Worm (Caenorhabditis elegans): ENCODE measurements around the gene K05F1.9.

Gene K05F1.9

DNA sequence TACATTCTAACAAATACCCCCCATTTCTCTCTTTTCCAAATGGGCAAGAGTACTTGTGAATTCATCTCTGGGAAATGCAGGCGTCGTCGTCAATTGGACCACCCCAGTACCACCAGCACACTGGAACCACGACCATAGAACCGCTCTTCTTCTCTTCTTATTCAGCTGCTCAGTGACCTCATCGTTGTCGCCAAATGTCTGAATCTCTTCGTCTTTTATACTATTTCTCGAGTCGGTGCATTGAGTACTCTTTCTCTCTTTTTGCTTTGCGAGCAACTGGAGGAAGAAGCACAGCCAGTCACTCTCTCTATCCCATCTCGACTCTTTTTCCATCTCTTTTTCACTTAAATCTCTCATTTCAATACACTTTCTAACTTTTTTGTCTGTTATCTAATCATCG is 21.1 kb downstream of the K05F1.9 start (continued):
- no peak for TF ChIP-seq F16B12.6 (tag; optimal IDR thresholded peaks at IDR 0.05)
- TF ChIP-seq snu-23 (GFP tag; optimal IDR thresholded peaks at IDR 0.05), result peak; percentile 48
- TF ChIP-seq lin-14 (GFP tag; optimal IDR thresholded peaks at IDR 0.05), result peak; percentile 88
- TF ChIP-seq fkh-8 (tag; optimal IDR thresholded peaks at IDR 0.05), result peak; percentile 47
- no peak for TF ChIP-seq pqm-1 (tag; optimal IDR thresholded peaks at IDR 0.05)
- TF ChIP-seq hpl-2 (GFP tag; optimal IDR thresholded peaks at IDR 0.05), result no peak
- no peak for TF ChIP-seq hlh-4 (tag; optimal IDR thresholded peaks at IDR 0.05)
- peak; percentile 10 to 44 for TF ChIP-seq efl-1 (optimal IDR thresholded peaks at IDR 0.05)
- no peak for TF ChIP-seq efl-1 (GFP tag; optimal IDR thresholded peaks at IDR 0.05 in 1 of 2)
- peak; percentile 9 for TF ChIP-seq ceh-63 (GFP tag; optimal IDR thresholded peaks at IDR 0.05)
- no peak for TF ChIP-seq egl-27 (tag; optimal IDR thresholded peaks at IDR 0.05)
- no peak for TF ChIP-seq C16A3.4 (tag; optimal IDR thresholded peaks at IDR 0.05)
- no peak for TF ChIP-seq ces-1 (GFP tag; optimal IDR thresholded peaks at IDR 0.05)
- no peak for TF ChIP-seq dsc-1 (tag; optimal IDR thresholded peaks at IDR 0.05)

DNA sequence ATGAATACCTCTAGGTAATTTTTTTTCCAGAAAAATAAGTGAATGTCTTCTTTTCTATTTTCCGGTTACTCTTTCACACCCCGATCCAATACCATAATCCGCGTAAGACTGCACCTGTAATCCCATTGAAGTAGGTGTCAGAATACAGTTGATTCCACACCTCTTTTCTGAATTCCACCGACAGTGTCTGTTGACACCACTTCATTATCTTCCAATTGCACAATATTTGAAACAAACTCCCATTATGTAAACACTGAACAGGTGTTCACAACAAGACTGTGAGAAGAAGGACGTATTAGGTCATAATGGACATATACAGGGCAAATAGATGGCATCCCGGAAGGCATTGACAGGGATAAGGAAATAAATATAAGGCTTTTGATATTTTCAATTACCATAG is 23.6 kb downstream of the K05F1.9 start:
- no peak for TF ChIP-seq snpc-4 (tag; optimal IDR thresholded peaks at IDR 0.05)
- no peak for TF ChIP-seq isw-1 (GFP tag; IDR thresholded peaks at IDR 0.05)
- no peak for TF ChIP-seq nhr-77 (tag; optimal IDR thresholded peaks at IDR 0.05)
- no peak for TF ChIP-seq nhr-71 (tag; optimal IDR thresholded peaks at IDR 0.05)

DNA sequence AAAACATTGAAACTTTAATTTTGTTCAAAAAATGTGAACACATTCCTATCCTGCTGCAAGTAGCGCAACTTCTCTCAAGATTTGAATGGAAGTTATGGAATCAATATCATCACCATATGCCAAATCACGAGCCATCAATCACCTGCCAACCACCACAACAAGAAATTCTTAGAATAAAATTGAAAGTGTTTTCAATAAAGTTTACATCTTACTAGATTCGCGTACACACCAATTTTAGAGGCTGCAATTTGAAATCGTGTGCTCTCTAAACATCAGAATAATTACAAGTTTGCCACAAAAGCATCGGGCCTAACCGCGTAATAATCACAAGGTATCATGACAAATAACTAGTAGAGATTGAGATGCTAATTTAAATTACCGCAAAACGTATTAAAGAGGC is 26.1 kb downstream of the K05F1.9 start:
- TF ChIP-seq fkh-4 (tag; optimal IDR thresholded peaks at IDR 0.05; ENCODE audit: borderline replicate concordance) (no peak), sptf-1 (tag; optimal IDR thresholded peaks at IDR 0.05) (no peak), unc-86 (tag; optimal IDR thresholded peaks at IDR 0.05) (no peak), F16B12.6 (tag; optimal IDR thresholded peaks at IDR 0.05) (no peak), tlp-1 (tag; optimal IDR thresholded peaks at IDR 0.05) (no peak), irx-1 (tag; optimal IDR thresholded peaks at IDR 0.05) (no peak), ets-5 (GFP tag; IDR thresholded peaks at IDR 0.05) (no peak), C16A3.4 (tag; optimal IDR thresholded peaks at IDR 0.05) (no peak), nhr-71 (tag; optimal IDR thresholded peaks at IDR 0.05) (peak; percentile 21), ama-1 (optimal IDR thresholded peaks at IDR 0.05) (no peak), dsc-1 (tag; optimal IDR thresholded peaks at IDR 0.05) (no peak), jun-1 (tag; optimal IDR thresholded peaks at IDR 0.05) (no peak), pag-3 (tag; optimal IDR thresholded peaks at IDR 0.05; ENCODE audit: borderline replicate concordance, insufficient read depth) (no peak), lin-39 (tag; optimal IDR thresholded peaks at IDR 0.05) (no peak), fkh-8 (tag; optimal IDR thresholded peaks at IDR 0.05) (peak; percentile 53), pax-3 (tag; optimal IDR thresholded peaks at IDR 0.05) (peak; percentile 62), Y116A8C.19 (tag; optimal IDR thresholded peaks at IDR 0.05; ENCODE audit: borderline replicate concordance) (no peak)

DNA sequence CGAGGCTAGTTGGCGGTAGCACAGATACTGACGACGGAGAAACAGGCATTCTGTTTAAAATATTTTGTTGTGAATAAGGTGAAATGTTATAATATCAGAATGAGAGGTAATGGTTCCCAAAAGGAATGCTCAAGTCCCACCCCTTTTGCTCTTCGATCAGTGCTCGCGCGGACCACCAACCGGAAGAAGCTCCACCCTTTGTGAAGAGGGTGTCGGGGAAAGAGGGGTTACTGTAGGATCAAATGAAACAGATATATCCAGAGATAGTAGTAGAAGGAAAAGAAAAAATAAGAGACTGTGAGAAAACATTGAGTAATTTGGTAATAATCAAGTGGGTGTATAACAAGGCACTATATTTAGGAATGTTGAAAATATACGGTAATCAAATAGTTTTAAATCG is 26.9 kb downstream of the K05F1.9 start, which contains the start of the genes dmd-5 and F10C1.1:
TSS of gene dmd-5 (minus strand) at position 101 of the 400 bp plus-strand sequence.
TSS of gene F10C1.1 (plus strand) at position 110 of the 400 bp plus-strand sequence.
- no peak for TF ChIP-seq mep-1 (tag; optimal IDR thresholded peaks at IDR 0.05)
- TF ChIP-seq sptf-1 (tag; optimal IDR thresholded peaks at IDR 0.05), result no peak
- TF ChIP-seq lir-3 (tag; optimal IDR thresholded peaks at IDR 0.05; ENCODE audit: poor library complexity), result no peak
- no peak for TF ChIP-seq nhr-20 (tag; optimal IDR thresholded peaks at IDR 0.05)
- no peak for TF ChIP-seq elt-3 (tag; optimal IDR thresholded peaks at IDR 0.05)
- TF ChIP-seq mdl-1 (tag; optimal IDR thresholded peaks at IDR 0.05), result no peak
- no peak for TF ChIP-seq lin-13 (GFP tag; optimal IDR thresholded peaks at IDR 0.05)
- no peak for TF ChIP-seq aha-1 (tag; optimal IDR thresholded peaks at IDR 0.05)
- TF ChIP-seq fos-1 (tag; optimal IDR thresholded peaks at IDR 0.05), result no peak
- no peak for TF ChIP-seq blmp-1 (tag; optimal IDR thresholded peaks at IDR 0.05)
- no peak for TF ChIP-seq lin-14 (GFP tag; optimal IDR thresholded peaks at IDR 0.05)
- TF ChIP-seq nhr-85 (tag), result no peak
- no peak for TF ChIP-seq mef-2 (tag; optimal IDR thresholded peaks at IDR 0.05)
- no peak for TF ChIP-seq rnt-1 (tag; optimal IDR thresholded peaks at IDR 0.05)
- no peak for TF ChIP-seq hlh-4 (tag; optimal IDR thresholded peaks at IDR 0.05)
- no peak for TF ChIP-seq vab-15 (tag; optimal IDR thresholded peaks at IDR 0.05)
- no peak for TF ChIP-seq nhr-76 (tag; optimal IDR thresholded peaks at IDR 0.05)
- TF ChIP-seq C04F5.9 (tag; optimal IDR thresholded peaks at IDR 0.05), result no peak
- no peak for TF ChIP-seq ztf-11 (tag; optimal IDR thresholded peaks at IDR 0.05)
- TF ChIP-seq C16A3.4 (tag; optimal IDR thresholded peaks at IDR 0.05), result no peak
